Worm (Caenorhabditis elegans) whole organism, L4/young adult: ENCODE data around the gene tag-294.
A peak's percentile ranks its signal among the peaks of the same experiment; 100 is the strongest.

Experiments
- W03F9.2 ChIP-seq: fragments of 150-350 bp; optimal IDR thresholded peaks from 2 replicates; lab custom pipeline; 2014; ENCODE audit warnings: missing biosample characterization, missing genetic modification characterization
- dao-5 ChIP-seq: sonication (generic microtip); optimal IDR thresholded peaks from 2 replicates; lab custom pipeline; 2016; ENCODE audit warnings: missing genotype, missing genetic modification characterization, moderate library complexity, missing compliant biosample characterization
- him-1 ChIP-seq: sonication (generic microtip); optimal IDR thresholded peaks from 2 replicates; lab custom pipeline; 2016; ENCODE audit warnings: missing genotype, missing genetic modification reagents, missing genetic modification characterization, missing compliant biosample characterization

The tag-294 gene

DNA sequence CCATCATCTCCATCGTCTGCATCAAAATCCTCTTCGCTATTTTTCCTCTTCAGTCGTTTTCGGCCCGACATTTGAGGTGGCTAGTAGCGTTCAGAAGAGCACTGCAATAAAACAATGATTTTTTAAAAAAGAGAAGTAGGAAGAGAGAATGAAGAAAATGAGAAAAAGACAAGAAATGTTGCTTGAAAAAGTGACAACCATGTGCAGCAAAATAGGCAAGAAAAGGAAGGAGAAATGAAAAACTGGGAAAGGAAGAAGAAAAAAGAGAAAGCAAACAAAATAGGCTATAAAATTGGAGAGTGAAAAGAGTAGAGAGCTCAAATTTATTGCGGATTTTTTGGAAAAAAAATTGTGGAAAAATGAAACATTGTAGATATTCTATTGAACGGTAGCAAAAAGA lies at the start of gene tag-294:
TSS of gene tag-294 (minus strand) at position 101 of the 400 bp plus-strand sequence.
- TF ChIP-seq him-1 (tag; lab: Kevin White, UChicago) (no peak), dao-5 (tag; lab: Kevin White, UChicago) (no peak), W03F9.2 (tag; lab: Kevin White, UChicago) (no peak)

- TF ChIP-seq dao-5 (tag; lab: Kevin White, UChicago) (no peak), him-1 (tag; lab: Kevin White, UChicago) (no peak), W03F9.2 (tag; lab: Kevin White, UChicago) (no peak)
Measured at ce11 chrX:5811997-5812562, 48.9 kb upstream of the tag-294 start.

ce11 chrX:5810677-5811076 lies 47.5 kb upstream of the tag-294 start:
- TF ChIP-seq dao-5 (tag; lab: Kevin White, UChicago): no peak
- TF ChIP-seq W03F9.2 (tag; lab: Kevin White, UChicago): no peak
- TF ChIP-seq him-1 (tag; lab: Kevin White, UChicago): no peak

ce11 chrX:5805872-5806472 lies 42.8 kb upstream of the tag-294 start, which contains the start of gene F13D11.3:
TSS of gene F13D11.3 (minus strand) at chrX:5805922.
- no peak for TF ChIP-seq W03F9.2 (tag; lab: Kevin White, UChicago)
- no peak for TF ChIP-seq dao-5 (tag; lab: Kevin White, UChicago)
- no peak for TF ChIP-seq him-1 (tag; lab: Kevin White, UChicago)

ce11 chrX:5803492-5803891 lies 40.3 kb upstream of the tag-294 start:
- TF ChIP-seq W03F9.2 (tag; lab: Kevin White, UChicago) (no peak), him-1 (tag; lab: Kevin White, UChicago) (no peak), dao-5 (tag; lab: Kevin White, UChicago) (no peak)

DNA sequence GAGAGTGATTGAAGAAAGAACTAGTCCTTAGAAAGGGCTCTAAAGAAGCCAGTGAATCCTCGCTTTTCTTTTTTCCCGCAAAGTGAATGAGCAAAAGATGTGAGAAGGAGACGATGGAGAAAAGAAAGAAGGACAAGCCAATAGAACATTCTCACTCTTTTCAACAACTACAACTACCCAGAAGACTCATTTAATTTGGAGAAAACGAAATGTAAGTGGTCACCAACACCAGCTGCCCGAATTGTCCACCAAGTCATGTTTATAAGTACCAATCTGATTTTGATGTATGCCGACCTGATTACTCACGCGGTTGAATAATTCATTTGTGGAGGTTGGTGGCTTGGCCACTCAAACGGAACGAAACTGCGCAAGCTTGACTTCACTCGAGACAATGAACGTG lies 39.4 kb upstream of the tag-294 start:
- TF ChIP-seq dao-5 (tag; lab: Kevin White, UChicago): no peak
- no peak for TF ChIP-seq him-1 (tag; lab: Kevin White, UChicago)
- TF ChIP-seq W03F9.2 (tag; lab: Kevin White, UChicago): no peak

DNA sequence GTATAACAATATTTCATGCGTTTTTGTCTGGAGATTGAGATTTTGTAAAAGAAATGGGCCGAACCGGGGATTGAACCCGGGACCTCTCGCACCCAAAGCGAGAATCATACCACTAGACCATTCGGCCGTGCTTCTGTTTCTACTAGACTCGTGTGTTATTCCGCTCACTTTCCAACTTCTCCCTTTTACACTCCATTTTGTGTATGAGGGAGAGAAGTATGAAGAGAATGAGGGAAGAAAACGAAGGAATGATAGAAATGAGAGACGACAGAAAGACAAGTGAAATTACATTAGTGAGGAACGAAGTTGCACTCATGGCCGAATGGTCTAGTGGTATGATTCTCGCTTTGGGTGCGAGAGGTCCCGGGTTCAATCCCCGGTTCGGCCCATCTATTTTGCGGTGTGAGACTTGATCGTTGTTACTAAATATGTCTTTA lies 38.0 kb upstream of the tag-294 start:
- TF ChIP-seq dao-5 (tag; lab: Kevin White, UChicago) (peak; percentile 84), him-1 (tag; lab: Kevin White, UChicago) (peak; percentile 89), W03F9.2 (tag; lab: Kevin White, UChicago) (peak; percentile 58)

DNA sequence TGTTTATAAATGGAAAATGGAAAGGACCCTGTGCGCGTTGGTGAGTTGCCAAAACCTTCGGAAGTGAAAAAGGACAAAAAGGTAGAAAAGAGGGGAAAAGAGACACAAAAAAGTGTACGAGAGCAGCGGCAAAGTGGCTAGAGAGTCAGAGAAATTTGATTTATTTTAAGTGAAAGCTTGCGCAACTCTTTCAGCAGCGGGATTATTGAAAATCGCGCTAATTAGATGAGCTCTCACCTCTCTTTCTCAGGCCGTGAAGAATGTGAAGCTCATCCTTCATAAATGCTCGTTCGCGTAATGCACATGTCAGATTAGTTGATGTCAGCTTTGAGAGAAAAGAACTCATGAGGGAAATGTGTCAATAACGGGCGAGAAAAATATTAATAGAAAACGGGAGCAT lies 36.0 kb upstream of the tag-294 start:
- TF ChIP-seq W03F9.2 (tag; lab: Kevin White, UChicago): no peak
- no peak for TF ChIP-seq him-1 (tag; lab: Kevin White, UChicago)
- no peak for TF ChIP-seq dao-5 (tag; lab: Kevin White, UChicago)

DNA sequence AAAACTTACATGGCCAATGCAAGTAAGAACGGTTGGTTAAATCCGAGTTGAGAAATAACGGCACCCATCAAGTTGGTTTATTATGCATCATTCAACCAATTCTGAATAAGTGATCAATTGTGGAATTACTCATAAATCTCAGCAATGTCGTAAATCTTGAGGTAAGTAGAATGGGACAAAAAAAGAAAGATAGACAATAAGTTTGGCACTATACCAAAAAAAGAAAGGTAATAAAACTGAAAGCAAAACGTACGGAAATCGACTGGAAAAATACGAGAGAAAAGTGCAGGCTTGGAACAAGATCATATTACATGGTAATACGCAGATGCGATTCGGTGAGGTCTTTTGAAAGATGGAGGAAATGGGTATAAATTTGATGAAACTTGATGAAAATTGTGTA lies 35.5 kb upstream of the tag-294 start, which contains the start of gene F46G11.4:
TSS of gene F46G11.4 (minus strand) at position 101 of the 400 bp plus-strand sequence.
- TF ChIP-seq him-1 (tag; lab: Kevin White, UChicago) (no peak), W03F9.2 (tag; lab: Kevin White, UChicago) (no peak), dao-5 (tag; lab: Kevin White, UChicago) (no peak)

- TF ChIP-seq dao-5 (tag; lab: Kevin White, UChicago) (no peak), him-1 (tag; lab: Kevin White, UChicago) (no peak), W03F9.2 (tag; lab: Kevin White, UChicago) (no peak)
Measured at ce11 chrX:5794432-5794831, 31.2 kb upstream of the tag-294 start.

DNA sequence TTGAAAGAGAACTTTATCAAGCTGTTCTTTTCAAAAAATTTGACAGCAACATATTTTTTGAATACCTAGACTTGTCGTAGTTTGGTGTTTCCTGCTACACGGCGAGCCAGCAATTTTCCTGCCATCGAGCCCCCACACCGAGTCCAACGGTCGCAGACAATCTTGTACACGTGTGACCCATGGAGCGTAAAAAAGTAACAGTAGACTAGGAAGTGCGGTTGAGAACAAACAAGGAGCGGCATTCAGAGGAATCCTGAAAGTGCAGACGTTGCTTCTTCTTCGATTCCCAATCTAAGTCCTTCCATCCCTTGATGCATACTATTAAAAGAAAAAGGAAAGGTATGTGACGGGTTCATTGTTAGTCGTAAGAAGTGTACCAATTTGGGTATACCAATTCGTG lies 27.7 kb upstream of the tag-294 start, which contains the start of gene twnk-1:
TSS of gene twnk-1 (plus strand) at position 301 of the 400 bp plus-strand sequence.
- TF ChIP-seq him-1 (tag; lab: Kevin White, UChicago): no peak

ce11 chrX:5787861-5788260 lies 24.7 kb upstream of the tag-294 start, which contains the start of gene F46G11.2:
TSS of gene F46G11.2 (plus strand) at chrX:5788161.
- TF ChIP-seq dao-5 (tag; lab: Kevin White, UChicago) (no peak), W03F9.2 (tag; lab: Kevin White, UChicago) (no peak), him-1 (tag; lab: Kevin White, UChicago) (no peak)

DNA sequence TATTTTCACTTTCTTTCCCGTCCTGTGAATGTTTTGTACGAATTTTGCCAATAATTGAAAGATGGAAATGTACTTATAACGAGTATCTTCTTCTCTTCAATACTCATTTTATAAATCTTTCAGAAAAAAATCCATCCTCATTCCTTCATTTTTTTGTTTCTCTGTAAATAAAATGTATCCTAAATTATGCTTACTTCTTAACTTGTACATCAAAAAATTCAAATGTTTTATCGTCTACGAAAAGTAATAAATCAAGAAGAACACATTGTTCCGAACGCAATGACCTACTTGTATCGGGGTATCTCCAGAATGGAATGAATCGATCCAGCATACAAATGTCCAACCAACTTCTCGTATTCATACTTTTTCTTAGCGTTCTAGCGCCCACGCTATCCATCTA lies 23.0 kb upstream of the tag-294 start, which contains the start of gene F46G11.6:
TSS of gene F46G11.6 (plus strand) at position 301 of the 400 bp plus-strand sequence.
- TF ChIP-seq him-1 (tag; lab: Kevin White, UChicago) (no peak), W03F9.2 (tag; lab: Kevin White, UChicago) (no peak), dao-5 (tag; lab: Kevin White, UChicago) (no peak)

- peak; percentile 34 for TF ChIP-seq him-1 (tag; lab: Kevin White, UChicago)
- TF ChIP-seq W03F9.2 (tag; lab: Kevin White, UChicago): peak; percentile 0
- no peak for TF ChIP-seq dao-5 (tag; lab: Kevin White, UChicago)
Measured at ce11 chrX:5782153-5782552, 19.0 kb upstream of the tag-294 start, which contains the start of gene gakh-1. TSS of gene gakh-1 (plus strand) at chrX:5782499.
